Worm (Caenorhabditis elegans): ENCODE measurements around the gene sri-77.

sri-77 gene

DNA sequence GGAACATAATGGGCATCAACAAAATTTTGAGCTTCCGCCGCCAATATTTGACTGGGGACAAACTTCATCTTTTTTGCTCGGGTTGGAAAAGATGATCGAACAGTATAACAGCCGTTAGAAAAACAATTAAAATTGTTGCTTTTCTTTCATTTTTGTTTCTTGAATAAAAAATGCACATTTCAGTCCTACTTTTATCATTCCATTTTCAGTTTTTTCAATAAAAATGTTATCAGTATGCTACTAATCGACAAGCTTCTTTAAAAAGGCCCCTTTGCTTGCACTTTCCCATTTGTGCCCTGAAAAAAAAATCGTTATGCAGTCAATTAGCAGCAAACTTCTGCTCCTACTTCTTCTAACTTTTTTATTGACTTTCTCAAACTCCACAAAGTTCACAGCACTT is 36.6 kb upstream of the sri-77 start, which contains the start of gene F22E5.7:
Gene F22E5.7 (plus strand): TSS at position 301 of the 400 bp plus-strand sequence.
- TF ChIP-seq odd-2 (tag; optimal IDR thresholded peaks at IDR 0.05) (no peak), ceh-9 (tag; optimal IDR thresholded peaks at IDR 0.05) (no peak), npax-4 (tag; optimal IDR thresholded peaks at IDR 0.05) (no peak), mec-3 (tag; optimal IDR thresholded peaks at IDR 0.05; ENCODE audit: borderline replicate concordance) (no peak), hlh-6 (tag; optimal IDR thresholded peaks at IDR 0.05) (no peak), ceh-19 (GFP tag; optimal IDR thresholded peaks at IDR 0.05) (no peak), ceh-6 (GFP tag; optimal IDR thresholded peaks at IDR 0.05) (no peak), ets-4 (tag; optimal IDR thresholded peaks at IDR 0.05) (no peak), unc-86 (tag; optimal IDR thresholded peaks at IDR 0.05) (no peak), C08G9.2 (tag; optimal IDR thresholded peaks at IDR 0.05) (no peak), sox-4 (tag; optimal IDR thresholded peaks at IDR 0.05) (no peak), ceh-45 (GFP tag; IDR thresholded peaks at IDR 0.05) (no peak), ref-2 (tag; optimal IDR thresholded peaks at IDR 0.05) (no peak), ceh-34 (tag; optimal IDR thresholded peaks at IDR 0.05) (no peak), dve-1 (tag; optimal IDR thresholded peaks at IDR 0.05) (no peak), che-1 (tag; optimal IDR thresholded peaks at IDR 0.05) (no peak), syd-9 (tag; optimal IDR thresholded peaks at IDR 0.05) (no peak)

DNA sequence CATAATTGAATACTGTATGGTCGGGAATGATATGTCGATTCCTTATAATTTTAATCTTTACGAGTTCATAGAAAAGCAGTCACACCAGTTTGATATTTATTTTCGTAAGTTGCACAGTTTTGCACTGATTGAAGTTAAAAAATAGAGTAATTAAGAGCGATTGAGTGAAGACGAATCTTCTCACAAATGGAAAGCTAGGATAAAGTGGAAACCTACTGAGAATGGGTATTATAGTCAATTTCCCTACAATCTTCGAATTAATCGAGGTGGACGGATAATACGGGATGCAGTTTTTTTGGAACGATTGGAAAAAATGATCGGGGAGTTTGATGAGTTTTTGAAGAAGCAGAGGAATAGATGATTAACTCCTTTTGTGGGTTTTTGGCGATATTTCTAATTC is 35.8 kb upstream of the sri-77 start, which contains the start of gene F22E5.23:
Gene F22E5.23 (plus strand): TSS at position 301 of the 400 bp plus-strand sequence.
- TF ChIP-seq ceh-31 (tag; optimal IDR thresholded peaks at IDR 0.05) (no peak), che-1 (tag; optimal IDR thresholded peaks at IDR 0.05) (no peak), nhr-11 (tag; optimal IDR thresholded peaks at IDR 0.05) (no peak), ceh-45 (GFP tag; IDR thresholded peaks at IDR 0.05) (no peak), tbx-7 (tag; optimal IDR thresholded peaks at IDR 0.05) (no peak), elt-4 (tag; optimal IDR thresholded peaks at IDR 0.05) (no peak), K02D7.2 (tag; optimal IDR thresholded peaks at IDR 0.05) (no peak), ama-1 (optimal IDR thresholded peaks at IDR 0.05) (no peak)

DNA sequence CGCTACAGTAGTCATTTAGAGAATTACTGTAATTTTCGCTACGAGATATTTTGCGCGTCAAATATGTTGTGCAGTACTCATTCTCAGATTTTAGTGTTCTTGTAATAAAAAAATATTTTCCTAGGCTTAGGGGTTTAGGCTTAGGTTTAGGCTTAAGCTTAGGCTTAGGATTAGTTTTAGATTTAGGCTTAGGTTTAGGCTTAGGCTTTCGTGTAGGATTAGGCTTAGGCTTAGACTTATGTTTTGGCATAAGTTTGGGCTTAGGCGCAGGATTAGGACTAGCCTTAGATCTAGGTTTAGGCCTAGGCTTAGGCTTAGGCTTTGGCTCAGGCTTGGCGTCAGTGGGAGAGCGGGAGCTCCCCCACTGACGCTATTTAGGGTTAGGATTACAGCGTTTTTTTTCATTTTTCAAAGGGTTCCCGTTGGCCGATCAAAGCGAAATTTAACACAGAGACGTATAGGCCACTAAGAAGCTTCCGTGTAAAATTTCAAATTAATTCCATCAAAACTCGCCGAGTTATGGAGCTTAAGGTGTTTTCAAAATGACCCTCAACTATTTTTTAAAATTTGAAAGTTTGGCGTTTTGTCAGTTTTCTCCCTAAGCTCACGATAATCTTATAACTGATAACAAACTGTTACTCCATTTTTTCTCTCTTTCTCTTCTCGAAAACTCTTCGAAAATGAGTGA is 34.3 kb upstream of the sri-77 start, which contains the start of gene F22E5.8:
Gene F22E5.8 (plus strand): TSS at position 638 of the 688 bp plus-strand sequence.
- TF ChIP-seq dve-1 (tag; optimal IDR thresholded peaks at IDR 0.05): peak; percentile 75

DNA sequence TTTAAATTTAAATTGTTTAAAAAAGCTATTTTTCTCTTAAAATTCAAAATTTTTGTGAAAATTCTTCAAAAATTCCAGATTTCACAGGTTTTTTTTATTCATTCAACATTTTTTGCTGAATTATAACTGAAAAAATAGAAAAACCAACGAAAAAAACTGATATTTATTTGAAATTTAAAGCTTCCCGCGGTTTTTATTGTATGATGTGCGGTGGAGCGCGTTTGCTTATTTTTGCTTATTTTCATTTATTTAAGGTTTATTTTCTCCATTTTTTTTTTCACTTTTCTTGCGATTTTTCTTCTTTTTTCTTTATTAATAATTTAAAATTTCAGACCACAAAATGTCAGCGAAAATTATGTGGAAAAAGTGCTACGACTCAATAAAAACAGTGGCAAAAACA is 32.8 kb upstream of the sri-77 start, which contains the start of gene F22E5.9:
Gene F22E5.9 (plus strand): TSS at position 327 of the 400 bp plus-strand sequence.
- TF ChIP-seq ceh-2 (tag; optimal IDR thresholded peaks at IDR 0.05) (no peak), pat-9 (tag; optimal IDR thresholded peaks at IDR 0.05) (no peak), elt-4 (tag; optimal IDR thresholded peaks at IDR 0.05) (no peak), gmeb-2 (tag; optimal IDR thresholded peaks at IDR 0.05) (no peak), fkh-10 (GFP tag; optimal IDR thresholded peaks at IDR 0.05) (no peak), C08G9.2 (tag; optimal IDR thresholded peaks at IDR 0.05) (no peak), ceh-24 (tag; optimal IDR thresholded peaks at IDR 0.05) (no peak)

DNA sequence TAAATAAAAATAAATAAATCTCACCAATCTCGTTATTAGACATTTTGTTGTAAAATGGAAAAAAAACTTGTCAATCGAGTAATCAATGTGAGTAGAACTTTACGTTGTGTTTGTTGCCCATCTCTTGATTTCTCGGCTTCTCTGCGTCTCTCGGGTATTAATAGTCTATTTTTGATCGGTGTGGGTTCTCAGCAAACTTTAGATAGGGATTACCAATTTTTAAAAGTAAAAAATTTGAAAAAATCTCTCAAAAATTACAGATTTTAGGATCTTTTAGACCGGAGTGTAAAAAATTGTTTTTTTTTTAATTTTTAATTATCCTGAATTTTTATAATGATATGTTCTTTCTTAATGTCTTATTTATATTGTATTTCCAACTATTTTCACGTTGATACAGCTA is 32.1 kb upstream of the sri-77 start, which contains the start of gene F22E5.21:
Gene F22E5.21 (minus strand): TSS at position 101 of the 400 bp plus-strand sequence.
- TF ChIP-seq pros-1 (tag; optimal IDR thresholded peaks at IDR 0.05) (no peak), lim-6 (tag; optimal IDR thresholded peaks at IDR 0.05) (no peak)

DNA sequence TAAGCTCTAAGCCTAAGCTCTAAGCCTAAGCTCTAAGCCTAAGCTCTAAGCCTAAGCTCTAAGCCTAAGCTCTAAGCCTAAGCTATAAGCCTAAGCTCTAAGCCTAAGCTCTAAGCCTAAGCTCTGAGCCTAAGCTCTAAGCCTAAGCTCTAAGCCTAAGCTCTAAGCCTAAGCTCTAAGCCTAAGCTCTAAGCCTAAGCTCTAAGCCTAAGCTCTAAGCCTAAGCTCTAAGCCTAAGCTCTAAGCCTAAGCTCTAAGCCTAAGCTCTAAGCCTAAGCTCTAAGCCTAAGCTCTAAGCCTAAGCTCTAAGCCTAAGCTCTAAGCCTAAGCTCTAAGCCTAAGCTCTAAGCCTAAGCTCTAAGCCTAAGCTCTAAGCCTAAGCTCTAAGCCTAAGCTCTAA is 27.0 kb upstream of the sri-77 start:
- TF ChIP-seq dve-1 (tag; optimal IDR thresholded peaks at IDR 0.05): peak; percentile 89

All from whole organism, late embryonic.